Fruit fly (Drosophila melanogaster) whole organism, embryonic: ENCODE data around the gene CG9297.

Experiments
- Awh ChIP-seq: fragments of 200-800 bp; sonication (Bioruptor generic); IDR thresholded peaks from 2 replicates; pipeline ENCODE4, ENCODE4 v1.3.6; 2022; ENCODE audit warnings: missing biosample characterization, missing genetic modification characterization
- BtbVII ChIP-seq: fragments of 200-800 bp; sonication (Bioruptor generic); optimal IDR thresholded peaks from 3 replicates; lab custom pipeline; 2017; ENCODE audit warnings: missing biosample characterization, mild to moderate bottlenecking, missing genetic modification characterization
- CG10267 ChIP-seq: fragments of 200-800 bp; sonication (Bioruptor generic); optimal IDR thresholded peaks from 2 replicates; lab custom pipeline; 2018; ENCODE audit warnings: missing biosample characterization, mild to moderate bottlenecking, missing genetic modification characterization, moderate library complexity
- CG10431 ChIP-seq: fragments of 200-800 bp; sonication (Bioruptor generic); optimal IDR thresholded peaks from 3 replicates; lab custom pipeline; 2018; ENCODE audit warnings: missing biosample characterization, mild to moderate bottlenecking, missing genetic modification characterization
- CG11247 ChIP-seq: fragments of 200-800 bp; sonication (Bioruptor generic); IDR thresholded peaks from 2 replicates; pipeline ENCODE4 v1.3.6; 2022; ENCODE audit warnings: missing biosample characterization, missing genetic modification characterization
- CG11504 ChIP-seq: fragments of 200-800 bp; sonication (Bioruptor generic); optimal IDR thresholded peaks from 3 replicates; lab custom pipeline; 2019; ENCODE audit warnings: missing biosample characterization, mild to moderate bottlenecking, missing genetic modification characterization, moderate library complexity
- CG12071 ChIP-seq: fragments of 200-800 bp; sonication (Bioruptor generic); optimal IDR thresholded peaks from 3 replicates; lab custom pipeline; 2018; ENCODE audit warnings: missing biosample characterization, mild to moderate bottlenecking, missing genetic modification characterization
- CG14441 ChIP-seq: fragments of 200-800 bp; sonication (Bioruptor generic); IDR thresholded peaks from 2 replicates; pipeline ENCODE4 v1.3.6; 2022; ENCODE audit warnings: missing biosample characterization, missing genetic modification characterization
- CG1647 ChIP-seq: fragments of 200-800 bp; sonication (Bioruptor generic); optimal IDR thresholded peaks from 3 replicates; lab custom pipeline; 2016; ENCODE audit warnings: missing biosample characterization, missing genetic modification characterization
- CG17328 ChIP-seq: fragments of 200-800 bp; sonication (Bioruptor generic); IDR thresholded peaks from 2 replicates; pipeline ENCODE4 v1.3.6; 2022; ENCODE audit warnings: missing biosample characterization, missing genetic modification characterization
- CG17385 ChIP-seq: fragments of 200-800 bp; sonication (Bioruptor generic); optimal IDR thresholded peaks from 3 replicates; lab custom pipeline; 2018; ENCODE audit warnings: missing biosample characterization, mild to moderate bottlenecking, missing genetic modification characterization
- CG18476 ChIP-seq: fragments of 200-800 bp; sonication (Bioruptor generic); optimal IDR thresholded peaks from 2 replicates; lab custom pipeline; 2016; ENCODE audit warnings: missing biosample characterization, mild to moderate bottlenecking, missing genetic modification characterization
- CG18619 ChIP-seq: fragments of 200-800 bp; sonication (Bioruptor generic); optimal IDR thresholded peaks from 3 replicates; lab custom pipeline; 2017; ENCODE audit warnings: missing biosample characterization, mild to moderate bottlenecking, missing genetic modification characterization
- CG2120 ChIP-seq: fragments of 200-800 bp; sonication (Bioruptor generic); optimal IDR thresholded peaks from 3 replicates; lab custom pipeline; 2016; ENCODE audit warnings: missing biosample characterization, missing genetic modification characterization
- CG30403 ChIP-seq: fragments of 200-800 bp; sonication (Bioruptor generic); optimal IDR thresholded peaks from 3 replicates; lab custom pipeline; 2016; ENCODE audit warnings: missing biosample characterization, missing genetic modification characterization
- CG31224 ChIP-seq: fragments of 200-800 bp; sonication (Bioruptor generic); IDR thresholded peaks from 2 replicates; pipeline ENCODE4 v1.3.6; 2022; ENCODE audit warnings: missing biosample characterization, missing genetic modification characterization
- CG34224 ChIP-seq: fragments of 200-800 bp; sonication (Bioruptor generic); IDR thresholded peaks from 3 replicates; pipeline ENCODE4 v1.3.6; 2022; ENCODE audit warnings: missing biosample characterization, missing genetic modification characterization; ENCODE audit not compliant: partially characterized antibody
- CG3995 ChIP-seq: fragments of 200-800 bp; sonication (Bioruptor generic); optimal IDR thresholded peaks from 3 replicates; lab custom pipeline; 2016; ENCODE audit warnings: missing biosample characterization, missing genetic modification characterization
- CG4360 ChIP-seq: fragments of 200-800 bp; sonication (Bioruptor generic); IDR thresholded peaks from 2 replicates; pipeline ENCODE4 v1.3.6; 2022; ENCODE audit warnings: missing biosample characterization, missing genetic modification characterization
- CG4854 ChIP-seq: fragments of 200-800 bp; sonication (Bioruptor generic); optimal IDR thresholded peaks from 2 replicates; lab custom pipeline; 2016; ENCODE audit warnings: missing biosample characterization, missing genetic modification characterization, inconsistent platforms
- CG7271 ChIP-seq: fragments of 200-800 bp; sonication (Bioruptor generic); optimal IDR thresholded peaks from 2 replicates; lab custom pipeline; 2018; ENCODE audit warnings: missing biosample characterization, mild to moderate bottlenecking, missing genetic modification characterization, moderate library complexity
- CG7928 ChIP-seq: fragments of 200-800 bp; sonication (Bioruptor generic); optimal IDR thresholded peaks from 2 replicates; lab custom pipeline; 2017; ENCODE audit warnings: missing biosample characterization, mild to moderate bottlenecking, missing genetic modification characterization
- CG9817 ChIP-seq: fragments of 200-800 bp; sonication (Bioruptor generic); optimal IDR thresholded peaks from 2 replicates; lab custom pipeline; 2018; ENCODE audit warnings: missing biosample characterization, mild to moderate bottlenecking, missing genetic modification characterization, moderate library complexity
- CG9876 ChIP-seq: fragments of 200-800 bp; sonication (Bioruptor generic); optimal IDR thresholded peaks from 2 replicates; lab custom pipeline; 2016; ENCODE audit warnings: missing biosample characterization, missing genetic modification characterization
- Dref ChIP-seq: fragments of 200-800 bp; sonication (Bioruptor generic); IDR thresholded peaks from 2 replicates; pipeline ENCODE4 v1.3.6; 2022; ENCODE audit warnings: missing biosample characterization, missing genetic modification characterization
- Fer1 ChIP-seq: fragments of 200-800 bp; sonication (Bioruptor generic); optimal IDR thresholded peaks from 2 replicates; lab custom pipeline; 2017; ENCODE audit warnings: missing biosample characterization, mild to moderate bottlenecking, missing genetic modification characterization
- Gsc ChIP-seq: fragments of 200-800 bp; sonication (Bioruptor generic); IDR thresholded peaks from 2 replicates; pipeline ENCODE4 v1.3.6; 2022; ENCODE audit warnings: missing biosample characterization, missing genetic modification characterization
- H2.0 ChIP-seq: fragments of 200-800 bp; sonication (Bioruptor generic); IDR thresholded peaks from 2 replicates; pipeline ENCODE4 v1.3.6; 2022; ENCODE audit warnings: missing biosample characterization, missing genetic modification characterization
- Hand ChIP-seq: fragments of 200-800 bp; sonication (Bioruptor generic); optimal IDR thresholded peaks from 2 replicates; lab custom pipeline; 2017; ENCODE audit warnings: mild to moderate bottlenecking, missing biosample characterization, missing genetic modification reagents, missing genetic modification characterization
- Hr39 ChIP-seq: fragments of >200 bp; optimal IDR thresholded peaks from 2 replicates; lab custom pipeline; 2017
- MESR4 ChIP-seq: fragments of 200-800 bp; sonication (Bioruptor generic); optimal IDR thresholded peaks from 2 replicates; lab custom pipeline; 2018; ENCODE audit warnings: missing biosample characterization, mild to moderate bottlenecking, missing genetic modification characterization, moderate library complexity
- bab2 ChIP-seq: fragments of 200-800 bp; sonication (Bioruptor generic); optimal IDR thresholded peaks from 2 replicates; lab custom pipeline; 2016; ENCODE audit warnings: missing biosample characterization, missing genetic modification characterization
- bigmax ChIP-seq: fragments of 200-800 bp; sonication (Bioruptor generic); optimal IDR thresholded peaks from 2 replicates; lab custom pipeline; 2018; ENCODE audit warnings: missing biosample characterization, mild to moderate bottlenecking, missing genetic modification characterization
- dm ChIP-seq: fragments of 200-800 bp; sonication (Bioruptor generic); optimal IDR thresholded peaks from 3 replicates; lab custom pipeline; 2016; ENCODE audit warnings: missing biosample characterization, missing genetic modification characterization
- dysf ChIP-seq: fragments of 200-800 bp; sonication (Bioruptor generic); IDR thresholded peaks from 3 replicates; pipeline ENCODE4 v1.3.6; 2022; ENCODE audit warnings: missing biosample characterization, missing genetic modification characterization
- esg ChIP-seq: fragments of 200-800 bp; sonication (Bioruptor generic); conservative IDR thresholded peaks from 2 replicates; pipeline ENCODE4 v1.3.6; 2022; ENCODE audit warnings: missing biosample characterization, missing genetic modification characterization
- fd3F ChIP-seq: fragments of 200-800 bp; sonication (Bioruptor generic); optimal IDR thresholded peaks from 2 replicates; lab custom pipeline; 2018; ENCODE audit warnings: missing biosample characterization, mild to moderate bottlenecking, missing genetic modification characterization, moderate library complexity
- fru ChIP-seq: fragments of >200 bp; optimal IDR thresholded peaks from 2 replicates; lab custom pipeline; 2017
- gcm2 ChIP-seq: fragments of 200-800 bp; sonication (Bioruptor generic); optimal IDR thresholded peaks from 2 replicates; lab custom pipeline; 2016; ENCODE audit warnings: missing biosample characterization, missing genetic modification characterization
- lmd ChIP-seq: fragments of 200-800 bp; sonication (Bioruptor generic); IDR thresholded peaks from 2 replicates; pipeline ENCODE4 v1.3.6; 2022; ENCODE audit warnings: missing biosample characterization, missing genetic modification characterization
- nom ChIP-seq: fragments of 200-800 bp; sonication (Bioruptor generic); optimal IDR thresholded peaks from 2 replicates; lab custom pipeline; 2017; ENCODE audit warnings: missing biosample characterization, missing genetic modification characterization, mild to moderate bottlenecking, moderate library complexity, missing genetic modification reagents
- pfk ChIP-seq: fragments of 200-800 bp; sonication (Bioruptor generic); optimal IDR thresholded peaks from 2 replicates; lab custom pipeline; 2018; ENCODE audit warnings: missing biosample characterization, mild to moderate bottlenecking, missing genetic modification characterization, moderate library complexity
- pho ChIP-seq: fragments of 200-800 bp; sonication (Bioruptor generic); optimal IDR thresholded peaks from 2 replicates; lab custom pipeline; 2016; ENCODE audit warnings: missing biosample characterization, missing genetic modification characterization
- ranshi ChIP-seq: fragments of 200-800 bp; sonication (Bioruptor generic); IDR thresholded peaks from 2 replicates; pipeline ENCODE4 v1.3.6; 2022; ENCODE audit warnings: missing biosample characterization, missing genetic modification characterization
- rib ChIP-seq: fragments of 200-800 bp; sonication (Bioruptor generic); IDR thresholded peaks from 2 replicates; pipeline ENCODE4 v1.3.6; 2022; ENCODE audit warnings: missing biosample characterization, missing genetic modification characterization
- ro ChIP-seq: fragments of 200-800 bp; sonication (Bioruptor generic); IDR thresholded peaks from 2 replicates; pipeline ENCODE4 v1.3.6; 2022; ENCODE audit warnings: missing biosample characterization, missing genetic modification characterization
- shn ChIP-seq: fragments of 200-800 bp; sonication (Bioruptor generic); optimal IDR thresholded peaks from 3 replicates; lab custom pipeline; 2016; ENCODE audit warnings: missing biosample characterization, missing genetic modification characterization
- sqz ChIP-seq: fragments of 200-800 bp; sonication (Bioruptor generic); optimal IDR thresholded peaks from 3 replicates; lab custom pipeline; 2018; ENCODE audit warnings: missing biosample characterization, mild to moderate bottlenecking, missing genetic modification characterization
- tll ChIP-seq, 2 experiments: fragments of 200-800 bp in 1 of 2; fragments of >200 bp in 1 of 2; sonication (Bioruptor generic) in 1 of 2; optimal IDR thresholded peaks; 2 replicates each; lab custom pipeline; 2017 to 2019; ENCODE audit warnings: missing biosample characterization in 2 of 2, missing genetic modification characterization in 2 of 2, mild to moderate bottlenecking in 1 of 2, moderate library complexity in 1 of 2
- vfl ChIP-seq: fragments of 200-800 bp; sonication (Bioruptor generic); optimal IDR thresholded peaks from 2 replicates; lab custom pipeline; 2016; ENCODE audit warnings: missing biosample characterization, missing genetic modification characterization

CG9297 gene

DNA sequence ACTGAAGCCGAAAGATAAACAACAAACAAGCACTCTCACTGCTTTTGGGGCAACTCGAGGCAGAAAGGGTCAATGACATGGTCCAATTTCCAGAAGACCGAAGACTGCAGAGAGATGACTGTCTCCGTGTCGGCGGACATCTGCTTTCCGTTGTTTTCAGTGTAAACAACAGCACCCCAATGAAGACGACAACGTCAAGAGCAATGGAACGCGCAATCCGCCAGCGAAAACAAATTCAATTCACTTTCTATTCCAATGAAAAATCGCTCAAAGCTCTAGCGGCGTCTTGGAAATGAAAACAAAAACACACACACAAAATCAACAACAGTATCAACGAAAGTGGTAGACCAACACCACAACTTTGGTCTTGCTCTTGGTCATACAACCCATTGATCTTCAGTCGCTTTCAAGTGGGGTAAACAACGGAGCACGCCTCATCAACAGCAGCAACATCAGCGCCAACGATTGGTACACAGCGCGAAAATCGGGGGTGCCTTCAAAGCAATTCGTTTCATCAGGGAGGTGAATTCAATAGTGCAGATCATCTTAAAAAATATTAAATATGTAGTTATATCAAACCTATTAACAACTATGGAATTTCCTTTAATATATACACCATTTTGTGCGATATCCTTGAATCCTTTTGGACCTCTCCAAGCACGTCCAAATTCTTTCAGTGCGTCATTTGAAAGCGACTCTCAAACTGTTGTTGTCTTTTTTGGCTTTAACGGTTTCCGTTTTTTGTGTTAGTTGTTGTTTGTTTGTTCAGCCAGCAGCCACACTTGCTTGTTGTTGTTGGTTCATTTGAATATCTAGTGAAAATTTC lies 46.4 kb downstream of the CG9297 start:
- TF ChIP-seq nom = no peak
- TF ChIP-seq esg (GFP tag; lab: Robert Waterston, UW) = peak; percentile 39
- TF ChIP-seq CG1647 (GFP tag; lab: Kevin White, UChicago) = no peak
- no peak for TF ChIP-seq vfl (GFP tag; lab: Kevin White, UChicago)
- TF ChIP-seq lmd (GFP tag; lab: Robert Waterston, UW) = peak; percentile 69
- no peak for TF ChIP-seq BtbVII (GFP tag; lab: Kevin White, UChicago)
- peak; percentile 58; the same call in 2 of the 3 replicates for TF ChIP-seq dysf (GFP tag; lab: Robert Waterston, UW)
- TF ChIP-seq CG9876 = no peak
- no peak for TF ChIP-seq rib
- TF ChIP-seq CG7271 (tag; lab: Kevin White, UChicago) = no peak
- TF ChIP-seq CG11247 (GFP tag; lab: Robert Waterston, UW) = no peak
- TF ChIP-seq sqz (GFP tag; lab: Kevin White, UChicago) = peak; percentile 33
- TF ChIP-seq CG31224 (GFP tag; lab: Robert Waterston, UW) = no peak
- TF ChIP-seq CG30403 (GFP tag; lab: Kevin White, UChicago) = peak; percentile 76
- no peak for TF ChIP-seq bab2
- TF ChIP-seq Fer1 = no peak
- TF ChIP-seq CG14441 = peak; percentile 16
- TF ChIP-seq CG4360 (GFP tag; lab: Robert Waterston, UW) = no peak
- peak; percentile 23 for TF ChIP-seq CG18476
- TF ChIP-seq CG17328 (GFP tag; lab: Robert Waterston, UW) = peak; percentile 31
- TF ChIP-seq CG10431 (GFP tag; lab: Kevin White, UChicago) = peak; percentile 38
- TF ChIP-seq CG18619 (GFP tag; lab: Kevin White, UChicago) = peak; percentile 42
- TF ChIP-seq ranshi (GFP tag; lab: Robert Waterston, UW) = peak; percentile 57; the same call in 1 of the 2 replicates
- TF ChIP-seq dm = no peak
- no peak for TF ChIP-seq tll (GFP tag; optimal IDR thresholded peaks at IDR 0.05; lab: Kevin White, UChicago)
- TF ChIP-seq CG4854 (GFP tag; lab: Kevin White, UChicago) = peak; percentile 44
- no peak for TF ChIP-seq CG34224 (GFP tag; lab: Robert Waterston, UW)
- TF ChIP-seq shn = no peak
- no peak for TF ChIP-seq CG2120 (GFP tag; lab: Kevin White, UChicago)
- TF ChIP-seq Hand (GFP tag; lab: Kevin White, UChicago) = no peak
- TF ChIP-seq ro (GFP tag; lab: Robert Waterston, UW) = no peak; the same call in 1 of the 2 replicates
- no peak for TF ChIP-seq Hr39 (lab: Kevin White, UChicago)
- peak; percentile 0 for TF ChIP-seq CG3995
- peak; percentile 39 for TF ChIP-seq CG9817 (tag; lab: Kevin White, UChicago)
- TF ChIP-seq fru (lab: Kevin White, UChicago) = no peak
- TF ChIP-seq Gsc = no peak
- no peak for TF ChIP-seq pho (GFP tag; lab: Kevin White, UChicago)
- peak; percentile 82 for TF ChIP-seq CG11504 (tag; lab: Kevin White, UChicago)
- TF ChIP-seq pfk (GFP tag; lab: Kevin White, UChicago) = no peak
- TF ChIP-seq Awh (GFP tag; lab: Robert Waterston, UW) = peak; percentile 14; the same call in 1 of the 2 replicates
- no peak for TF ChIP-seq Dref (GFP tag; lab: Robert Waterston, UW)
- TF ChIP-seq H2.0 (GFP tag; lab: Robert Waterston, UW) = peak; percentile 25
- TF ChIP-seq gcm2 (GFP tag; lab: Kevin White, UChicago) = no peak
- TF ChIP-seq CG7928 (GFP tag; lab: Kevin White, UChicago) = no peak
- TF ChIP-seq CG12071 (GFP tag; lab: Kevin White, UChicago) = no peak
- TF ChIP-seq fd3F (GFP tag; lab: Kevin White, UChicago) = no peak
- peak; percentile 61 for TF ChIP-seq CG10267 (tag; lab: Kevin White, UChicago)
- TF ChIP-seq CG17385 (GFP tag; lab: Kevin White, UChicago) = peak; percentile 53
- TF ChIP-seq MESR4 = no peak
- no peak for TF ChIP-seq bigmax (GFP tag; lab: Kevin White, UChicago)
